Worm (Caenorhabditis elegans): Measurements from ENCODE around the gene C27A7.5.
"Not testable (repeated sequence)": the region's sequence is repeated elsewhere in the genome, so short reads cannot be mapped to it uniquely, and the experiment has no call there.

The C27A7.5 gene

ce11 chrV:12137942-12138341 lies 24.2 kb downstream of the C27A7.5 start:
- TF ChIP-seq F13C5.2 (tag; optimal IDR thresholded peaks at IDR 0.05) = no peak
- no peak for TF ChIP-seq ceh-36 (tag; optimal IDR thresholded peaks at IDR 0.05)
- TF ChIP-seq sea-1 (GFP tag; conservative IDR thresholded peaks at IDR 0.05) = no peak
- TF ChIP-seq ceh-13 (GFP tag; optimal IDR thresholded peaks at IDR 0.05) = no peak
- TF ChIP-seq ets-7 (tag; optimal IDR thresholded peaks at IDR 0.05) = no peak
- no peak for TF ChIP-seq scrt-1 (GFP tag; IDR thresholded peaks at IDR 0.05)
- TF ChIP-seq pes-1 (GFP tag; IDR thresholded peaks at IDR 0.05) = no peak
- TF ChIP-seq tra-4 (tag; optimal IDR thresholded peaks at IDR 0.05) = no peak
- no peak for TF ChIP-seq flt-1 (GFP tag; IDR thresholded peaks at IDR 0.05)
- no peak for TF ChIP-seq hnd-1 (tag; optimal IDR thresholded peaks at IDR 0.05)
- no peak for TF ChIP-seq tbx-11 (GFP tag; IDR thresholded peaks at IDR 0.05)
- no peak for TF ChIP-seq tbx-37 (GFP tag; conservative IDR thresholded peaks at IDR 0.05)
- TF ChIP-seq aly-1 (tag; optimal IDR thresholded peaks at IDR 0.05) = no peak
- no peak for TF ChIP-seq hmg-4 (GFP tag; optimal IDR thresholded peaks at IDR 0.05)
- no peak for TF ChIP-seq B0310.2 (tag; optimal IDR thresholded peaks at IDR 0.05)

ce11 chrV:12131157-12131556 lies 31.0 kb downstream of the C27A7.5 start, which contains the start of gene enpp-1:
Gene enpp-1, plus strand, starts transcription at chrV:12131457.
- TF ChIP-seq ceh-36, hnd-1, tra-4 (tag; optimal IDR thresholded peaks at IDR 0.05): not testable (repeated sequence)

ce11 chrV:12130688-12131087 lies 31.4 kb downstream of the C27A7.5 start, which contains the start of gene C27A7.6:
Gene C27A7.6, minus strand, starts transcription at chrV:12130788.
- TF ChIP-seq hmbx-1 (tag; optimal IDR thresholded peaks at IDR 0.05); scrt-1 (GFP tag; IDR thresholded peaks at IDR 0.05); B0310.2 (tag; optimal IDR thresholded peaks at IDR 0.05): not testable (repeated sequence)

ce11 chrV:12121274-12121673 lies 40.8 kb downstream of the C27A7.5 start, which contains the start of gene C13C4.6:
Gene C13C4.6, plus strand, starts transcription at chrV:12121574.
- TF ChIP-seq ceh-36 (tag; optimal IDR thresholded peaks at IDR 0.05) (no peak), tbx-11 (GFP tag; IDR thresholded peaks at IDR 0.05) (no peak), flt-1 (GFP tag; IDR thresholded peaks at IDR 0.05) (no peak), tbx-37 (GFP tag; conservative IDR thresholded peaks at IDR 0.05) (no peak), hmg-4 (GFP tag; optimal IDR thresholded peaks at IDR 0.05) (no peak), ceh-13 (GFP tag; optimal IDR thresholded peaks at IDR 0.05) (no peak), sea-1 (GFP tag; conservative IDR thresholded peaks at IDR 0.05) (no peak), aly-1 (tag; optimal IDR thresholded peaks at IDR 0.05) (no peak), pes-1 (GFP tag; IDR thresholded peaks at IDR 0.05) (no peak), B0310.2 (tag; optimal IDR thresholded peaks at IDR 0.05) (no peak), ets-7 (tag; optimal IDR thresholded peaks at IDR 0.05) (no peak), tra-4 (tag; optimal IDR thresholded peaks at IDR 0.05) (no peak), ama-1 (optimal IDR thresholded peaks at IDR 0.05) (no peak)

- no peak for TF ChIP-seq ets-7 (tag; optimal IDR thresholded peaks at IDR 0.05)
- no peak for TF ChIP-seq B0310.2 (tag; optimal IDR thresholded peaks at IDR 0.05)
- no peak for TF ChIP-seq hmbx-1 (tag; optimal IDR thresholded peaks at IDR 0.05)
- no peak for TF ChIP-seq tbx-37 (GFP tag; conservative IDR thresholded peaks at IDR 0.05)
- no peak for TF ChIP-seq hmg-4 (GFP tag; optimal IDR thresholded peaks at IDR 0.05)
- no peak for TF ChIP-seq aly-1 (tag; optimal IDR thresholded peaks at IDR 0.05)
- no peak for TF ChIP-seq tbx-11 (GFP tag; IDR thresholded peaks at IDR 0.05)
- no peak for TF ChIP-seq ama-1 (optimal IDR thresholded peaks at IDR 0.05)
- no peak for TF ChIP-seq sea-1 (GFP tag; conservative IDR thresholded peaks at IDR 0.05)
- TF ChIP-seq tra-4 (tag; optimal IDR thresholded peaks at IDR 0.05) = no peak
- no peak for TF ChIP-seq flt-1 (GFP tag; IDR thresholded peaks at IDR 0.05)
Measured at ce11 chrV:12120381-12120780, 41.7 kb downstream of the C27A7.5 start, which contains the start of gene C13C4.7. Gene C13C4.7, minus strand, starts transcription at chrV:12120481.

ce11 chrV:12117567-12118053 lies 44.5 kb downstream of the C27A7.5 start, which contains the start of gene C13C4.8:
Gene C13C4.8, plus strand, starts transcription at chrV:12118003.
- TF ChIP-seq hnd-1 (tag; optimal IDR thresholded peaks at IDR 0.05) = no peak
- TF ChIP-seq ama-1 (optimal IDR thresholded peaks at IDR 0.05) = no peak
- TF ChIP-seq sea-1 (GFP tag; conservative IDR thresholded peaks at IDR 0.05) = no peak
- no peak for TF ChIP-seq hmg-4 (GFP tag; optimal IDR thresholded peaks at IDR 0.05)
- TF ChIP-seq flt-1 (GFP tag; IDR thresholded peaks at IDR 0.05) = no peak
- TF ChIP-seq pes-1 (GFP tag; IDR thresholded peaks at IDR 0.05) = no peak
- TF ChIP-seq B0310.2 (tag; optimal IDR thresholded peaks at IDR 0.05) = no peak
- TF ChIP-seq ceh-13 (GFP tag; optimal IDR thresholded peaks at IDR 0.05) = no peak
- no peak for TF ChIP-seq aly-1 (tag; optimal IDR thresholded peaks at IDR 0.05)
- no peak for TF ChIP-seq tra-4 (tag; optimal IDR thresholded peaks at IDR 0.05)
- TF ChIP-seq hmbx-1 (tag; optimal IDR thresholded peaks at IDR 0.05) = no peak
- TF ChIP-seq tbx-37 (GFP tag; conservative IDR thresholded peaks at IDR 0.05) = no peak
- no peak for TF ChIP-seq scrt-1 (GFP tag; IDR thresholded peaks at IDR 0.05)
- no peak for TF ChIP-seq ceh-36 (tag; optimal IDR thresholded peaks at IDR 0.05)

- TF ChIP-seq hmg-4 (GFP tag; optimal IDR thresholded peaks at IDR 0.05) (no peak), scrt-1 (GFP tag; IDR thresholded peaks at IDR 0.05) (no peak), tra-4 (tag; optimal IDR thresholded peaks at IDR 0.05) (no peak), hmbx-1 (tag; optimal IDR thresholded peaks at IDR 0.05) (no peak), B0310.2 (tag; optimal IDR thresholded peaks at IDR 0.05) (no peak), F13C5.2 (tag; optimal IDR thresholded peaks at IDR 0.05) (no peak), tbx-11 (GFP tag; IDR thresholded peaks at IDR 0.05) (no peak), aly-1 (tag; optimal IDR thresholded peaks at IDR 0.05) (no peak), hnd-1 (tag; optimal IDR thresholded peaks at IDR 0.05) (no peak), sea-1 (GFP tag; conservative IDR thresholded peaks at IDR 0.05) (no peak)
Measured at ce11 chrV:12115150-12115549, 47.0 kb downstream of the C27A7.5 start.

ce11 chrV:12114693-12115092 lies 47.4 kb downstream of the C27A7.5 start, which contains the start of gene spin-1:
Gene spin-1, plus strand, starts transcription at chrV:12114993.
- TF ChIP-seq sea-1 (GFP tag; conservative IDR thresholded peaks at IDR 0.05) (no peak), aly-1 (tag; optimal IDR thresholded peaks at IDR 0.05) (no peak), hnd-1 (tag; optimal IDR thresholded peaks at IDR 0.05) (no peak), tbx-11 (GFP tag; IDR thresholded peaks at IDR 0.05) (no peak), B0310.2 (tag; optimal IDR thresholded peaks at IDR 0.05) (no peak), tra-4 (tag; optimal IDR thresholded peaks at IDR 0.05) (no peak), scrt-1 (GFP tag; IDR thresholded peaks at IDR 0.05) (no peak), hmg-4 (GFP tag; optimal IDR thresholded peaks at IDR 0.05) (no peak), hmbx-1 (tag; optimal IDR thresholded peaks at IDR 0.05) (no peak), tbx-37 (GFP tag; conservative IDR thresholded peaks at IDR 0.05) (no peak), F13C5.2 (tag; optimal IDR thresholded peaks at IDR 0.05) (no peak), ama-1 (optimal IDR thresholded peaks at IDR 0.05) (no peak), flt-1 (GFP tag; IDR thresholded peaks at IDR 0.05) (no peak), ceh-36 (tag; optimal IDR thresholded peaks at IDR 0.05) (no peak)
